Worm (Caenorhabditis elegans) whole organism, L3 larva: ENCODE measurements around the gene F43C11.11.
A peak's percentile ranks its signal among the peaks of the same experiment; 100 is the strongest.

Source experiments
- ama-1 ChIP-seq: fragments of 150-350 bp; optimal IDR thresholded peaks from 2 replicates; lab custom pipeline; 2018
- ceh-16 ChIP-seq: sonication (generic microtip); optimal IDR thresholded peaks from 2 replicates; lab custom pipeline; 2017; ENCODE audit warnings: missing biosample characterization, missing genetic modification characterization
- ceh-28 ChIP-seq: fragments of 150-350 bp; optimal IDR thresholded peaks from 2 replicates; lab custom pipeline; 2014; ENCODE audit warnings: missing biosample characterization, missing genetic modification reagents, missing genetic modification characterization
- ceh-82 ChIP-seq: fragments of 150-350 bp; optimal IDR thresholded peaks from 2 replicates; lab custom pipeline; 2014; ENCODE audit warnings: missing biosample characterization, missing genetic modification characterization
- daf-12 ChIP-seq: fragments of 150-350 bp; optimal IDR thresholded peaks from 2 replicates; lab custom pipeline; 2014; ENCODE audit warnings: missing biosample characterization, missing genetic modification reagents, missing genetic modification characterization
- egl-27 ChIP-seq: sonication (generic microtip); optimal IDR thresholded peaks from 4 replicates; lab custom pipeline; 2017; ENCODE audit warnings: missing biosample characterization, missing genetic modification reagents, missing genetic modification characterization
- egl-5 ChIP-seq: fragments of 150-350 bp; optimal IDR thresholded peaks from 2 replicates; lab custom pipeline; 2017; ENCODE audit warnings: missing biosample characterization, missing genetic modification reagents, missing genetic modification characterization, inconsistent platforms
- elt-1 ChIP-seq: fragments of 150-350 bp; optimal IDR thresholded peaks from 2 replicates; lab custom pipeline; 2014; ENCODE audit warnings: missing biosample characterization, missing genetic modification characterization
- elt-2 ChIP-seq: sonication (generic microtip); optimal IDR thresholded peaks from 2 replicates; lab custom pipeline; 2016; ENCODE audit warnings: missing genetic modification reagents, mild to moderate bottlenecking, missing genetic modification characterization, missing compliant biosample characterization
- elt-3 ChIP-seq, 3 experiments: fragments of 150-350 bp in 1 of 3; sonication (generic microtip) in 2 of 3; optimal IDR thresholded peaks; 2 replicates in 2 of 3; 4 replicates in 1 of 3; lab custom pipeline; 2014 to 2017; ENCODE audit warnings: missing biosample characterization in 3 of 3, missing genetic modification characterization in 3 of 3
- eor-1 ChIP-seq, 2 experiments: fragments of 150-350 bp; optimal IDR thresholded peaks; 2 replicates each; lab custom pipeline; 2014 to 2018; ENCODE audit warnings: missing biosample characterization in 2 of 2, missing genetic modification characterization in 2 of 2
- fkh-2 ChIP-seq: fragments of 150-350 bp; optimal IDR thresholded peaks from 2 replicates; lab custom pipeline; 2014; ENCODE audit warnings: missing biosample characterization, missing genetic modification reagents, missing genetic modification characterization
- fos-1 ChIP-seq: fragments of 150-350 bp; optimal IDR thresholded peaks from 2 replicates; lab custom pipeline; 2014; ENCODE audit warnings: missing biosample characterization, missing genetic modification characterization
- hmg-11 ChIP-seq: sonication (generic microtip); optimal IDR thresholded peaks from 2 replicates; lab custom pipeline; 2016; ENCODE audit warnings: missing genetic modification characterization, missing compliant biosample characterization
- jun-1 ChIP-seq: fragments of 150-350 bp; optimal IDR thresholded peaks from 2 replicates; lab custom pipeline; 2014; ENCODE audit warnings: missing biosample characterization, missing genetic modification reagents, missing genetic modification characterization
- lin-15B ChIP-seq: fragments of 150-350 bp; optimal IDR thresholded peaks from 2 replicates; lab custom pipeline; 2014; ENCODE audit warnings: missing biosample characterization, missing genetic modification characterization
- lin-39 ChIP-seq: fragments of 150-350 bp; optimal IDR thresholded peaks from 2 replicates; lab custom pipeline; 2018; ENCODE audit warnings: missing biosample characterization, missing genetic modification reagents, missing genetic modification characterization
- lsy-12 ChIP-seq: sonication (generic microtip); optimal IDR thresholded peaks from 2 replicates; lab custom pipeline; 2016; ENCODE audit warnings: mild to moderate bottlenecking, missing genetic modification characterization, missing compliant biosample characterization
- nfya-1 ChIP-seq: sonication (generic microtip); optimal IDR thresholded peaks from 2 replicates; lab custom pipeline; 2017; ENCODE audit warnings: missing genetic modification characterization, mild to moderate bottlenecking, missing compliant biosample characterization, antibody characterized with exemption, moderate library complexity; ENCODE audit not compliant: insufficient read depth
- nhr-12 ChIP-seq: fragments of 150-350 bp; optimal IDR thresholded peaks from 2 replicates; lab custom pipeline; 2014; ENCODE audit warnings: missing biosample characterization, missing genetic modification characterization
- nhr-237 ChIP-seq: fragments of 150-350 bp; optimal IDR thresholded peaks from 2 replicates; lab custom pipeline; 2014; ENCODE audit warnings: missing biosample characterization, missing genetic modification characterization
- nhr-25 ChIP-seq: sonication (generic microtip); optimal IDR thresholded peaks from 2 replicates; lab custom pipeline; 2017; ENCODE audit warnings: missing biosample characterization, missing genetic modification characterization
- nhr-28 ChIP-seq: fragments of 150-350 bp; optimal IDR thresholded peaks from 2 replicates; lab custom pipeline; 2014; ENCODE audit warnings: missing biosample characterization, missing genetic modification characterization
- nhr-43 ChIP-seq: sonication (generic microtip); optimal IDR thresholded peaks from 2 replicates; lab custom pipeline; 2016; ENCODE audit warnings: mild to moderate bottlenecking, missing genetic modification characterization, missing compliant biosample characterization; ENCODE audit not compliant: poor library complexity, severe bottlenecking
- nhr-67 ChIP-seq: fragments of 150-350 bp; optimal IDR thresholded peaks from 2 replicates; lab custom pipeline; 2014; ENCODE audit warnings: missing biosample characterization, missing genetic modification characterization
- nhr-76 ChIP-seq: fragments of 150-350 bp; sonication (generic microtip); optimal IDR thresholded peaks from 5 replicates; lab custom pipeline; 2014; ENCODE audit warnings: missing biosample characterization, missing genetic modification characterization
- nhr-77 ChIP-seq: fragments of 150-350 bp; optimal IDR thresholded peaks from 2 replicates; lab custom pipeline; 2014; ENCODE audit warnings: missing biosample characterization, missing genetic modification characterization
- pha-4 ChIP-seq: fragments of 150-350 bp; optimal IDR thresholded peaks from 2 replicates; lab custom pipeline; 2014; ENCODE audit warnings: missing biosample characterization, missing genetic modification reagents, missing genetic modification characterization
- pqm-1 ChIP-seq: fragments of 150-350 bp; optimal IDR thresholded peaks from 2 replicates; lab custom pipeline; 2017; ENCODE audit warnings: missing biosample characterization, missing genetic modification characterization, inconsistent platforms
- sea-2 ChIP-seq: fragments of 150-350 bp; sonication (generic microtip); optimal IDR thresholded peaks from 4 replicates; lab custom pipeline; 2014; ENCODE audit warnings: missing biosample characterization, missing genetic modification reagents, missing genetic modification characterization
- skn-1 ChIP-seq: fragments of 150-350 bp; optimal IDR thresholded peaks from 2 replicates; lab custom pipeline; 2014; ENCODE audit warnings: missing biosample characterization, missing genetic modification characterization
- snpc-4 ChIP-seq: fragments of 150-350 bp; optimal IDR thresholded peaks from 2 replicates; lab custom pipeline; 2014; ENCODE audit warnings: missing biosample characterization, missing genetic modification characterization
- tbx-2 ChIP-seq: sonication (generic microtip); optimal IDR thresholded peaks from 2 replicates; lab custom pipeline; 2016; ENCODE audit warnings: mild to moderate bottlenecking, missing genetic modification characterization, missing compliant biosample characterization
- unc-39 ChIP-seq: sonication (generic microtip); optimal IDR thresholded peaks from 4 replicates; lab custom pipeline; 2017; ENCODE audit warnings: missing biosample characterization, missing genetic modification characterization
- unc-62 ChIP-seq: fragments of 150-350 bp; sonication (generic microtip); optimal IDR thresholded peaks from 4 replicates; lab custom pipeline; 2014; ENCODE audit warnings: missing biosample characterization, missing genetic modification reagents, missing genetic modification characterization
- zag-1 ChIP-seq: fragments of 150-350 bp; optimal IDR thresholded peaks from 2 replicates; lab custom pipeline; 2014; ENCODE audit warnings: missing biosample characterization, missing genetic modification characterization
- ztf-11 ChIP-seq: fragments of 150-350 bp; optimal IDR thresholded peaks from 2 replicates; lab custom pipeline; 2014; ENCODE audit warnings: missing biosample characterization, missing genetic modification characterization
- ztf-4 ChIP-seq: fragments of 150-350 bp; optimal IDR thresholded peaks from 2 replicates; lab custom pipeline; 2014; ENCODE audit warnings: missing biosample characterization, missing genetic modification characterization

F43C11.11 gene

DNA sequence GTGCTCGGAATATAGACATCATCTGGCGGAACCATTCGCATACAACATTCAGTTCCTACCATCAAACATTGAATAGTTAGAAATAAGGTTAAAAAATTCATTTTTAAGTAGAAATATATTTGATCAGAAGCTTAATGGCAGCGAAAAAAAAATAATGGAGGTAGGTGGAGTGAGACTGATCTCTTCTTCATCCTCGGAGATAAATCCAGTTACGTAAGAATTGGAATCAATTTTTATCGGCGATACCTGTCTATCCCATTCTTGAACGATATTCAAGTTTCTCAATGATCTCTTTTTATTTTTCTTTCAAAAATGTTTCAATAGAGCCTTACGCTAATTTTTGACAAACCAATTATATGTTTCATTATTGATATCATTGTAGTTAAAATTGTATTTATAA is 21.9 kb upstream of the F43C11.11 start, which contains the start of gene F16G10.9:
TSS of gene F16G10.9 (minus strand) at position 101 of the 400 bp plus-strand sequence.
- TF ChIP-seq egl-5 (tag; lab: Kevin White, UChicago) (no peak), zag-1 (no peak), ceh-82 (tag; lab: Kevin White, UChicago) (no peak), jun-1 (tag; lab: Kevin White, UChicago) (no peak), nfya-1 (tag; lab: Kevin White, UChicago) (no peak), elt-2 (tag; lab: Kevin White, UChicago) (no peak), unc-62 (GFP tag; lab: Kevin White, UChicago) (no peak), lsy-12 (tag; lab: Kevin White, UChicago) (no peak), lin-15B (tag; lab: Kevin White, UChicago) (no peak), ceh-28 (tag; lab: Kevin White, UChicago) (no peak), pqm-1 (tag; lab: Kevin White, UChicago) (no peak), fos-1 (tag; lab: Kevin White, UChicago) (no peak), unc-39 (no peak), ceh-16 (no peak), nhr-12 (tag; lab: Kevin White, UChicago) (no peak), daf-12 (tag; lab: Kevin White, UChicago) (no peak), nhr-25 (tag; lab: Kevin White, UChicago) (no peak), egl-27 (no peak)

DNA sequence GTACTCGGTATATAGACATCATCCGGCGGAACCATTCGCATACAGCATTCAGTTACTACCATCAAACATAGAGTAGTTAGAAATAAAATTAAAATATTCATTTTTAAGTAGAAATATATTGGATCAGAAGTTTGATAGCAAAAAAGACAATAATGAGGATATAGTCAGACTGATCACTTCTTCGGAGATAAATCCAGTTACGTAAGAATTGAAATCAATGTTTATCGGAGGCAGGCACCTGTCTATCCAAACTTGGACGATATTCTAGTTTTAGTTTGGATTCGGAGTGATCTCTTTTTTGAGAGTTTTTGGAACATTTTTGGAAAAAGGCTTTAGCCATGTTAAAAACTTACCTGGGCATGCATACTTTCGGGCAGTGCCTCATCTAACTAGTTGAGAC is 19.8 kb upstream of the F43C11.11 start, which contains the start of gene F16G10.8:
TSS of gene F16G10.8 (minus strand) at position 101 of the 400 bp plus-strand sequence.
- no peak for TF ChIP-seq sea-2 (GFP tag; lab: Kevin White, UChicago)
- TF ChIP-seq, all 47 proteins: peak for 0

DNA sequence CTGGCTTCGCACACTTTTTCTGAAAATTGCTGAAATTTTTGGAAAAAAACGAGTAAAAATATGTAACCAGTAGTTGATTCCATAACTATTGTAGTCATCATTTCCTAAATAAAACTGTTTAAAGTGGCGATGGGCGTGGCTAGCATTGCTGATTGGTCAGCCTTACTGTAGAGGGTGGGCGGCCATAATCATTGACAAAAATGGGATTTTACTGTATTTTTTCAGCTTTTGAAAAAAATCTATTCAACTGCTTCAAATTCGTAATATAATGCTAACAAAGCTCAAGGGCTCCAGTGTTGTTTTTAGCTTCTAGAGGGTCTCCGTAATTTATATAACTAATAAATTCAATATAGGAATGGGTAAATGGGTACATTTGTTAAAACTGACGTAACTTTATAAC is 16.6 kb upstream of the F43C11.11 start, which contains the start of gene F16G10.7:
TSS of gene F16G10.7 (minus strand) at position 101 of the 400 bp plus-strand sequence.
- TF ChIP-seq ceh-16 (no peak), nfya-1 (tag; lab: Kevin White, UChicago) (peak; percentile 38)
- TF ChIP-seq, all 47 proteins: peak for 1

DNA sequence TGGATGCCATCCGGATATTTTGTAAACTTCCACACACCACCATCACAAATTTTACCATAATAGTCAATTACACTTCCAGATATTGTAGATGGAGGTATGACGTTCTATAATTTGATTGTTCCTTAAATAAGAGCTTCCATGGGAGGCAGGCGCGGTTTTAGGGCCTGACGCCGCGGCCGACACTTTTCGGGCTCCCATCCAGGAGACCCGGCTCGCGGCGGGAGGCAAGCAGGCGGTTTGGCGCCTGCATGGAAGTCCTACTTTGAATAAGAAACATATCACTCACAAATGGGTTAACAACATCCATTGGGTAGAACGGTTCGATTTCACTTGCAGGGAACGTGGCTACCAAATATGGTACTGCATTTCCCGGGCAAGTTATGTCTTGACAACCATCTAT is 16.1 kb upstream of the F43C11.11 start:
- TF ChIP-seq egl-27 = no peak
- TF ChIP-seq unc-62 (GFP tag; lab: Kevin White, UChicago) = no peak
- TF ChIP-seq eor-1 (tag; optimal IDR thresholded peaks at IDR 0.05; lab: Kevin White, UChicago) = no peak
- no peak for TF ChIP-seq fkh-2 (tag; lab: Kevin White, UChicago)
- TF ChIP-seq nhr-76 (tag; lab: Kevin White, UChicago) = no peak
- TF ChIP-seq ama-1 (lab: Kevin White, UChicago) = no peak
- no peak for TF ChIP-seq skn-1 (tag; lab: Kevin White, UChicago)
- TF ChIP-seq lin-39 = no peak
- TF ChIP-seq ztf-11 (tag; lab: Kevin White, UChicago) = no peak
- no peak for TF ChIP-seq egl-5 (tag; lab: Kevin White, UChicago)
- TF ChIP-seq nfya-1 (tag; lab: Kevin White, UChicago) = no peak
- TF ChIP-seq nhr-77 = no peak
- TF ChIP-seq nhr-237 (tag; lab: Kevin White, UChicago) = no peak

DNA sequence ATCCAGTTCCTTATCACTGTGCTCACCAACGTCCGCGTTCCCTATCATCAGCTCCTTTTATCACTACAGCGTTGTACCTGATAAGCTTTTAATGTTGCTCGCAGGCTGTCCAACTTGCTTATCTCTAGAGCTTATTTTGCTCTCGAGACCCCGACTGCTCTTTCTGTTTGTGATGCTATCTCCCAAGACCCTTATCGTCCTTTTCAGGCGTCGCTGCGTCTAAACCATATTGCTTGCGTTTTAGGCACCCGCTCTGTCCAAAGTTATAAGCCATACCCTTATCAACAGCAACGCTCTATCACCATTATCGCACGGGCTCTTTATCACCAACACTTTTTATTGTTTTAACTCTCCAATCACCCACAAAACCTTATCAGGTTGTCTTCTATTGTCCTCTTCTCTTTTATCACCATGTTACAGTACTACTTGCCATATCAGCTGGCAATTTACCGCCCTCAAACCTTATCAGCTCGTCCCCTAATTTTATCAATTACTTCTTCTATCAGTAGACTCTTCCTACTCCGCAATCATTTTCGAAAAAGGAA is 15.0 kb upstream of the F43C11.11 start:
- TF ChIP-seq ztf-4 (tag; lab: Kevin White, UChicago) (no peak), eor-1 (tag; optimal IDR thresholded peaks at IDR 0.05; lab: Kevin White, UChicago) (no peak), lsy-12 (tag; lab: Kevin White, UChicago) (peak; percentile 91), nhr-237 (tag; lab: Kevin White, UChicago) (no peak), pha-4 (tag; lab: Kevin White, UChicago) (peak; percentile 79), nhr-25 (tag; lab: Kevin White, UChicago) (no peak), tbx-2 (tag; lab: Kevin White, UChicago) (no peak), ama-1 (lab: Kevin White, UChicago) (no peak), zag-1 (no peak), unc-39 (no peak), hmg-11 (tag; lab: Kevin White, UChicago) (no peak), nhr-28 (tag; lab: Kevin White, UChicago) (no peak), jun-1 (tag; lab: Kevin White, UChicago) (peak; percentile 99), fkh-2 (tag; lab: Kevin White, UChicago) (no peak), pqm-1 (tag; lab: Kevin White, UChicago) (peak; percentile 98), ceh-28 (tag; lab: Kevin White, UChicago) (peak; percentile 5), snpc-4 (tag; lab: Kevin White, UChicago) (no peak), elt-2 (tag; lab: Kevin White, UChicago) (peak; percentile 100), elt-1 (no peak), nhr-67 (tag; lab: Kevin White, UChicago) (no peak), egl-27 (peak; percentile 93), fos-1 (tag; lab: Kevin White, UChicago) (peak; percentile 80), nhr-76 (tag; lab: Kevin White, UChicago) (no peak), elt-3 (tag; optimal IDR thresholded peaks at IDR 0.05; lab: Kevin White, UChicago) (no peak), egl-5 (tag; lab: Kevin White, UChicago) (no peak), nhr-43 (tag; lab: Kevin White, UChicago) (no peak)
